Worm (Caenorhabditis elegans) whole organism, late embryonic: ENCODE measurements around the gene rpc-1.

Experiments
- C08G9.2 ChIP-seq: sonication (generic microtip); optimal IDR thresholded peaks from 2 replicates; lab custom pipeline; 2016; ENCODE audit warnings: mild to moderate bottlenecking, missing genetic modification characterization, moderate library complexity, missing compliant biosample characterization
- C38D4.7 ChIP-seq: fragments of 200-800 bp; sonication (Bioruptor generic); optimal IDR thresholded peaks from 2 replicates; lab custom pipeline; 2018; ENCODE audit warnings: mild to moderate bottlenecking, missing genetic modification characterization, moderate library complexity, missing compliant biosample characterization
- F13H6.1 ChIP-seq: sonication (generic microtip); optimal IDR thresholded peaks from 2 replicates; lab custom pipeline; 2016; ENCODE audit warnings: missing genetic modification characterization, missing compliant biosample characterization
- K02D7.2 ChIP-seq: sonication (generic microtip); optimal IDR thresholded peaks from 2 replicates; lab custom pipeline; 2017; ENCODE audit warnings: mild to moderate bottlenecking, missing genetic modification characterization, missing compliant biosample characterization
- K09A11.1 ChIP-seq: sonication (generic microtip); optimal IDR thresholded peaks from 2 replicates; lab custom pipeline; 2017; ENCODE audit warnings: antibody characterized with exemption, mild to moderate bottlenecking, missing genetic modification characterization, missing compliant biosample characterization; ENCODE audit not compliant: insufficient read depth
- Y22D7AL.16 ChIP-seq: sonication (generic microtip); optimal IDR thresholded peaks from 2 replicates; lab custom pipeline; 2016; ENCODE audit warnings: missing genetic modification characterization, missing compliant biosample characterization
- ama-1 ChIP-seq: fragments of 150-350 bp; optimal IDR thresholded peaks from 2 replicates; lab custom pipeline; 2014
- ceh-2 ChIP-seq: sonication (generic microtip); optimal IDR thresholded peaks from 2 replicates; lab custom pipeline; 2016; ENCODE audit warnings: missing genotype, missing genetic modification characterization, missing compliant biosample characterization
- ceh-22 ChIP-seq: sonication (generic microtip); optimal IDR thresholded peaks from 2 replicates; lab custom pipeline; 2017; ENCODE audit warnings: missing biosample characterization, missing genetic modification characterization
- ceh-24 ChIP-seq: sonication (generic microtip); optimal IDR thresholded peaks from 2 replicates; lab custom pipeline; 2016; ENCODE audit warnings: mild to moderate bottlenecking, missing genetic modification characterization, missing compliant biosample characterization
- ceh-31 ChIP-seq: sonication (generic microtip); optimal IDR thresholded peaks from 2 replicates; lab custom pipeline; 2016; ENCODE audit warnings: missing genetic modification characterization, missing compliant biosample characterization
- ceh-45 ChIP-seq: fragments of 200-800 bp; sonication (Bioruptor generic); IDR thresholded peaks from 2 replicates; pipeline ENCODE4 v1.3.6; 2022; ENCODE audit warnings: missing genetic modification reagents, missing genetic modification characterization, missing compliant biosample characterization
- ceh-6 ChIP-seq: fragments of 200-800 bp; sonication (Bioruptor generic); optimal IDR thresholded peaks from 2 replicates; lab custom pipeline; 2018; ENCODE audit warnings: mild to moderate bottlenecking, missing genetic modification characterization, missing compliant biosample characterization
- dmd-4 ChIP-seq: sonication (generic microtip); optimal IDR thresholded peaks from 2 replicates; lab custom pipeline; 2016; ENCODE audit warnings: borderline replicate concordance, missing genetic modification characterization, missing compliant biosample characterization
- dve-1 ChIP-seq: sonication (generic microtip); optimal IDR thresholded peaks from 2 replicates; lab custom pipeline; 2017; ENCODE audit warnings: antibody characterized with exemption, mild to moderate bottlenecking, missing genetic modification characterization, missing compliant biosample characterization
- elt-4 ChIP-seq: sonication (generic microtip); optimal IDR thresholded peaks from 2 replicates; lab custom pipeline; 2016; ENCODE audit warnings: missing genetic modification characterization, missing compliant biosample characterization
- fax-1 ChIP-seq: sonication (generic microtip); optimal IDR thresholded peaks from 2 replicates; lab custom pipeline; 2016; ENCODE audit warnings: missing genotype, missing genetic modification characterization, missing compliant biosample characterization
- fkh-10 ChIP-seq: fragments of 150-350 bp; optimal IDR thresholded peaks from 2 replicates; lab custom pipeline; 2014; ENCODE audit warnings: missing biosample characterization, missing genetic modification reagents, missing genetic modification characterization
- fkh-6 ChIP-seq: sonication (generic microtip); optimal IDR thresholded peaks from 2 replicates; lab custom pipeline; 2016; ENCODE audit warnings: missing genetic modification characterization, missing compliant biosample characterization
- gmeb-2 ChIP-seq: sonication (generic microtip); optimal IDR thresholded peaks from 2 replicates; lab custom pipeline; 2016; ENCODE audit warnings: missing genetic modification characterization, inconsistent platforms, missing compliant biosample characterization
- hlh-13 ChIP-seq: fragments of 200-800 bp; sonication (Bioruptor generic); optimal IDR thresholded peaks from 2 replicates; lab custom pipeline; 2018; ENCODE audit warnings: mild to moderate bottlenecking, missing genetic modification characterization, missing compliant biosample characterization
- hlh-15 ChIP-seq: sonication (generic microtip); optimal IDR thresholded peaks from 2 replicates; lab custom pipeline; 2016; ENCODE audit warnings: missing genetic modification characterization, missing compliant biosample characterization
- hlh-30 ChIP-seq: sonication (generic microtip); optimal IDR thresholded peaks from 2 replicates; lab custom pipeline; 2017; ENCODE audit warnings: antibody characterized with exemption, missing genetic modification characterization, missing compliant biosample characterization; ENCODE audit not compliant: insufficient read depth
- hlh-8 ChIP-seq: sonication (generic microtip); optimal IDR thresholded peaks from 2 replicates; lab custom pipeline; 2016; ENCODE audit warnings: missing genotype, missing genetic modification characterization, missing compliant biosample characterization
- lim-6 ChIP-seq: sonication (generic microtip); optimal IDR thresholded peaks from 2 replicates; lab custom pipeline; 2016; ENCODE audit warnings: missing genetic modification characterization, missing compliant biosample characterization
- madf-2 ChIP-seq: sonication (generic microtip); optimal IDR thresholded peaks from 2 replicates; lab custom pipeline; 2017; ENCODE audit warnings: missing genetic modification characterization, missing compliant biosample characterization
- mec-3 ChIP-seq: sonication (generic microtip); optimal IDR thresholded peaks from 2 replicates; lab custom pipeline; 2016; ENCODE audit warnings: borderline replicate concordance, missing genetic modification characterization, missing compliant biosample characterization
- nfya-1 ChIP-seq: sonication (generic microtip); optimal IDR thresholded peaks from 2 replicates; lab custom pipeline; 2017; ENCODE audit warnings: missing genetic modification characterization, mild to moderate bottlenecking, missing compliant biosample characterization, antibody characterized with exemption, moderate library complexity
- nhr-232 ChIP-seq: sonication (generic microtip); optimal IDR thresholded peaks from 2 replicates; lab custom pipeline; 2016; ENCODE audit warnings: missing genetic modification characterization, missing compliant biosample characterization
- pat-9 ChIP-seq: fragments of 200-800 bp; sonication (Bioruptor generic); optimal IDR thresholded peaks from 2 replicates; lab custom pipeline; 2018; ENCODE audit warnings: mild to moderate bottlenecking, missing genetic modification characterization, moderate library complexity, missing compliant biosample characterization
- pax-1 ChIP-seq: fragments of 150-350 bp; optimal IDR thresholded peaks from 2 replicates; lab custom pipeline; 2014; ENCODE audit warnings: missing biosample characterization, missing genetic modification characterization
- pha-2 ChIP-seq: sonication (generic microtip); optimal IDR thresholded peaks from 2 replicates; lab custom pipeline; 2017; ENCODE audit warnings: mild to moderate bottlenecking, missing genetic modification characterization, missing compliant biosample characterization
- pqm-1 ChIP-seq: sonication (generic microtip); optimal IDR thresholded peaks from 2 replicates; lab custom pipeline; 2016; ENCODE audit warnings: missing genetic modification characterization, missing compliant biosample characterization
- pros-1 ChIP-seq: fragments of 150-350 bp; optimal IDR thresholded peaks from 2 replicates; lab custom pipeline; 2014; ENCODE audit warnings: missing biosample characterization, missing genetic modification reagents, missing genetic modification characterization
- rnt-1 ChIP-seq: sonication (generic microtip); optimal IDR thresholded peaks from 2 replicates; lab custom pipeline; 2016; ENCODE audit warnings: missing genetic modification characterization, missing compliant biosample characterization
- sdc-2 ChIP-seq: sonication (generic microtip); optimal IDR thresholded peaks from 2 replicates; lab custom pipeline; 2016; ENCODE audit warnings: missing genotype, missing genetic modification characterization, missing compliant biosample characterization
- sox-4 ChIP-seq: sonication (generic microtip); optimal IDR thresholded peaks from 2 replicates; lab custom pipeline; 2017; ENCODE audit warnings: mild to moderate bottlenecking, missing genetic modification characterization, inconsistent platforms, missing compliant biosample characterization
- syd-9 ChIP-seq: sonication (generic microtip); optimal IDR thresholded peaks from 2 replicates; lab custom pipeline; 2016; ENCODE audit warnings: mild to moderate bottlenecking, missing genetic modification characterization, moderate library complexity, missing compliant biosample characterization
- tbx-7 ChIP-seq: sonication (generic microtip); optimal IDR thresholded peaks from 2 replicates; lab custom pipeline; 2016; ENCODE audit warnings: missing genotype, missing genetic modification characterization, missing compliant biosample characterization
- unc-55 ChIP-seq: sonication (generic microtip); optimal IDR thresholded peaks from 2 replicates; lab custom pipeline; 2017; ENCODE audit warnings: missing biosample characterization, missing genetic modification reagents, missing genetic modification characterization
- unc-86 ChIP-seq: sonication (generic microtip); optimal IDR thresholded peaks from 2 replicates; lab custom pipeline; 2016; ENCODE audit warnings: missing genetic modification characterization, missing compliant biosample characterization

The rpc-1 gene

ce11 chrIV:7178942-7179341, 13.4 kb upstream of the rpc-1 start, which contains the start of gene C42D4.3:
Gene C42D4.3, plus strand, starts transcription at chrIV:7179239.
- TF ChIP-seq ceh-31 (tag; lab: Kevin White, UChicago) (no peak), mec-3 (tag; lab: Kevin White, UChicago) (no peak), K02D7.2 (tag; lab: Kevin White, UChicago) (no peak), madf-2 (no peak), hlh-8 (tag; lab: Kevin White, UChicago) (no peak), ceh-2 (tag; lab: Kevin White, UChicago) (no peak), Y22D7AL.16 (tag; lab: Kevin White, UChicago) (no peak), C38D4.7 (GFP tag; lab: Kevin White, UChicago) (no peak), pros-1 (tag; lab: Kevin White, UChicago) (no peak), dmd-4 (tag; lab: Kevin White, UChicago) (no peak), unc-55 (GFP tag; lab: Kevin White, UChicago) (no peak), nhr-232 (tag; lab: Kevin White, UChicago) (no peak)

ce11 chrIV:7176887-7177286, 11.3 kb upstream of the rpc-1 start, which contains the start of gene str-44:
Gene str-44, plus strand, starts transcription at chrIV:7177187.
- no peak for TF ChIP-seq ama-1 (lab: Kevin White, UChicago)
- TF ChIP-seq pax-1: no peak
- TF ChIP-seq ceh-2 (tag; lab: Kevin White, UChicago): no peak
- TF ChIP-seq rnt-1 (tag; lab: Kevin White, UChicago): no peak
- no peak for TF ChIP-seq ceh-22 (tag; lab: Kevin White, UChicago)
- no peak for TF ChIP-seq F13H6.1 (tag; lab: Kevin White, UChicago)
- TF ChIP-seq pqm-1 (tag; lab: Kevin White, UChicago): no peak
- TF ChIP-seq fax-1 (tag; lab: Kevin White, UChicago): no peak
- TF ChIP-seq madf-2: no peak
- no peak for TF ChIP-seq mec-3 (tag; lab: Kevin White, UChicago)
- no peak for TF ChIP-seq C38D4.7 (GFP tag; lab: Kevin White, UChicago)
- TF ChIP-seq pha-2: no peak
- TF ChIP-seq dmd-4 (tag; lab: Kevin White, UChicago): no peak
- no peak for TF ChIP-seq hlh-13 (GFP tag; lab: Kevin White, UChicago)
- TF ChIP-seq nfya-1 (tag; lab: Kevin White, UChicago): no peak

ce11 chrIV:7175346-7175745, 9.8 kb upstream of the rpc-1 start, which contains the start of gene C42D4.19:
Gene C42D4.19, plus strand, starts transcription at chrIV:7175646.
- TF ChIP-seq ceh-22 (tag; lab: Kevin White, UChicago): no peak
- no peak for TF ChIP-seq tbx-7 (tag; lab: Kevin White, UChicago)
- no peak for TF ChIP-seq elt-4 (tag; lab: Kevin White, UChicago)
- no peak for TF ChIP-seq fax-1 (tag; lab: Kevin White, UChicago)
- no peak for TF ChIP-seq pax-1
- TF ChIP-seq ceh-45: no peak
- no peak for TF ChIP-seq sox-4 (tag; lab: Kevin White, UChicago)
- TF ChIP-seq C38D4.7 (GFP tag; lab: Kevin White, UChicago): no peak
- no peak for TF ChIP-seq K09A11.1 (tag; lab: Kevin White, UChicago)
- TF ChIP-seq, all 69 proteins: peak for 0

ce11 chrIV:7173489-7173888, 7.9 kb upstream of the rpc-1 start, which contains the start of gene str-1:
Gene str-1, plus strand, starts transcription at chrIV:7173789.
- TF ChIP-seq rnt-1 (tag; lab: Kevin White, UChicago): no peak
- no peak for TF ChIP-seq C08G9.2 (tag; lab: Kevin White, UChicago)
- no peak for TF ChIP-seq hlh-30
- no peak for TF ChIP-seq hlh-15 (tag; lab: Kevin White, UChicago)
- TF ChIP-seq ceh-6: no peak
- TF ChIP-seq fkh-10 (GFP tag; lab: Kevin White, UChicago): no peak
- TF ChIP-seq gmeb-2 (tag; lab: Kevin White, UChicago): no peak
- TF ChIP-seq lim-6 (tag; lab: Kevin White, UChicago): no peak
- no peak for TF ChIP-seq ceh-22 (tag; lab: Kevin White, UChicago)
- no peak for TF ChIP-seq fkh-6 (tag; lab: Kevin White, UChicago)
- TF ChIP-seq ceh-24 (tag; lab: Kevin White, UChicago): no peak
- no peak for TF ChIP-seq pqm-1 (tag; lab: Kevin White, UChicago)
- TF ChIP-seq F13H6.1 (tag; lab: Kevin White, UChicago): no peak
- no peak for TF ChIP-seq pat-9 (tag; lab: Kevin White, UChicago)
- TF ChIP-seq syd-9 (tag; lab: Kevin White, UChicago): no peak
- no peak for TF ChIP-seq sdc-2 (tag; lab: Kevin White, UChicago)
- no peak for TF ChIP-seq dve-1 (tag; lab: Kevin White, UChicago)
- no peak for TF ChIP-seq unc-86
